Worm (Caenorhabditis elegans) whole organism, late embryonic: ENCODE results near the gene atln-2.
"Not testable (repeated sequence)": the region's sequence is repeated elsewhere in the genome, so short reads cannot be mapped to it uniquely, and the experiment has no call there.

Source experiments
- C38D4.7 ChIP-seq: fragments of 200-800 bp; sonication (Bioruptor generic); optimal IDR thresholded peaks from 2 replicates; lab custom pipeline; 2018; ENCODE audit warnings: mild to moderate bottlenecking, missing genetic modification characterization, moderate library complexity, missing compliant biosample characterization
- F13H6.1 ChIP-seq: sonication (generic microtip); optimal IDR thresholded peaks from 2 replicates; lab custom pipeline; 2016; ENCODE audit warnings: missing genetic modification characterization, missing compliant biosample characterization
- ceh-18 ChIP-seq: sonication (generic microtip); optimal IDR thresholded peaks from 2 replicates; lab custom pipeline; 2016; ENCODE audit warnings: missing genetic modification characterization, missing compliant biosample characterization
- ceh-19 ChIP-seq: fragments of 200-800 bp; sonication (Bioruptor generic); optimal IDR thresholded peaks from 2 replicates; lab custom pipeline; 2018; ENCODE audit warnings: mild to moderate bottlenecking, missing genetic modification characterization, missing compliant biosample characterization
- ceh-2 ChIP-seq: sonication (generic microtip); optimal IDR thresholded peaks from 2 replicates; lab custom pipeline; 2016; ENCODE audit warnings: missing genotype, missing genetic modification characterization, missing compliant biosample characterization
- ceh-22 ChIP-seq: sonication (generic microtip); optimal IDR thresholded peaks from 2 replicates; lab custom pipeline; 2017; ENCODE audit warnings: missing biosample characterization, missing genetic modification characterization
- ceh-24 ChIP-seq: sonication (generic microtip); optimal IDR thresholded peaks from 2 replicates; lab custom pipeline; 2016; ENCODE audit warnings: mild to moderate bottlenecking, missing genetic modification characterization, missing compliant biosample characterization
- ceh-45 ChIP-seq: fragments of 200-800 bp; sonication (Bioruptor generic); IDR thresholded peaks from 2 replicates; pipeline ENCODE4 v1.3.6; 2022; ENCODE audit warnings: missing genetic modification reagents, missing genetic modification characterization, missing compliant biosample characterization
- che-1 ChIP-seq: sonication (generic microtip); optimal IDR thresholded peaks from 2 replicates; lab custom pipeline; 2016; ENCODE audit warnings: mild to moderate bottlenecking, missing genetic modification characterization, missing compliant biosample characterization
- elt-2 ChIP-seq: sonication (generic microtip); optimal IDR thresholded peaks from 2 replicates; lab custom pipeline; 2016; ENCODE audit warnings: missing genetic modification reagents, missing genetic modification characterization, missing compliant biosample characterization
- ets-4 ChIP-seq: sonication (generic microtip); optimal IDR thresholded peaks from 2 replicates; lab custom pipeline; 2016; ENCODE audit warnings: missing genetic modification characterization, missing compliant biosample characterization
- eyg-1 ChIP-seq: sonication (generic microtip); optimal IDR thresholded peaks from 2 replicates; lab custom pipeline; 2016; ENCODE audit warnings: missing genotype, missing genetic modification characterization, missing compliant biosample characterization
- fax-1 ChIP-seq: sonication (generic microtip); optimal IDR thresholded peaks from 2 replicates; lab custom pipeline; 2016; ENCODE audit warnings: missing genotype, missing genetic modification characterization, missing compliant biosample characterization
- fkh-10 ChIP-seq: fragments of 150-350 bp; optimal IDR thresholded peaks from 2 replicates; lab custom pipeline; 2014; ENCODE audit warnings: missing biosample characterization, missing genetic modification reagents, missing genetic modification characterization
- hlh-15 ChIP-seq: sonication (generic microtip); optimal IDR thresholded peaks from 2 replicates; lab custom pipeline; 2016; ENCODE audit warnings: missing genetic modification characterization, missing compliant biosample characterization
- hlh-6 ChIP-seq: sonication (generic microtip); optimal IDR thresholded peaks from 2 replicates; lab custom pipeline; 2016; ENCODE audit warnings: missing genotype, missing genetic modification characterization, missing compliant biosample characterization
- lim-6 ChIP-seq: sonication (generic microtip); optimal IDR thresholded peaks from 2 replicates; lab custom pipeline; 2016; ENCODE audit warnings: missing genetic modification characterization, missing compliant biosample characterization
- lin-11 ChIP-seq: fragments of 200-800 bp; sonication (Bioruptor generic); optimal IDR thresholded peaks from 2 replicates; lab custom pipeline; 2018; ENCODE audit warnings: mild to moderate bottlenecking, missing genetic modification characterization, missing compliant biosample characterization
- mec-3 ChIP-seq: sonication (generic microtip); optimal IDR thresholded peaks from 2 replicates; lab custom pipeline; 2016; ENCODE audit warnings: borderline replicate concordance, missing genetic modification characterization, missing compliant biosample characterization
- nfya-1 ChIP-seq: sonication (generic microtip); optimal IDR thresholded peaks from 2 replicates; lab custom pipeline; 2017; ENCODE audit warnings: missing genetic modification characterization, mild to moderate bottlenecking, missing compliant biosample characterization, antibody characterized with exemption, moderate library complexity
- nhr-11 ChIP-seq: fragments of 150-350 bp; optimal IDR thresholded peaks from 2 replicates; lab custom pipeline; 2014; ENCODE audit warnings: missing biosample characterization, missing genetic modification characterization
- nhr-232 ChIP-seq: sonication (generic microtip); optimal IDR thresholded peaks from 2 replicates; lab custom pipeline; 2016; ENCODE audit warnings: missing genetic modification characterization, missing compliant biosample characterization
- pag-3 ChIP-seq: sonication (generic microtip); optimal IDR thresholded peaks from 2 replicates; lab custom pipeline; 2016; ENCODE audit warnings: missing compliant biosample characterization, missing genetic modification characterization, borderline replicate concordance
- pat-9 ChIP-seq: fragments of 200-800 bp; sonication (Bioruptor generic); optimal IDR thresholded peaks from 2 replicates; lab custom pipeline; 2018; ENCODE audit warnings: mild to moderate bottlenecking, missing genetic modification characterization, moderate library complexity, missing compliant biosample characterization
- pax-1 ChIP-seq: fragments of 150-350 bp; optimal IDR thresholded peaks from 2 replicates; lab custom pipeline; 2014; ENCODE audit warnings: missing biosample characterization, missing genetic modification characterization
- pha-2 ChIP-seq: sonication (generic microtip); optimal IDR thresholded peaks from 2 replicates; lab custom pipeline; 2017; ENCODE audit warnings: mild to moderate bottlenecking, missing genetic modification characterization, missing compliant biosample characterization
- pha-4 ChIP-seq: fragments of 150-350 bp; optimal IDR thresholded peaks from 2 replicates; lab custom pipeline; 2018; ENCODE audit warnings: missing biosample characterization, missing genetic modification reagents, missing genetic modification characterization
- rnt-1 ChIP-seq: sonication (generic microtip); optimal IDR thresholded peaks from 2 replicates; lab custom pipeline; 2016; ENCODE audit warnings: missing genetic modification characterization, missing compliant biosample characterization
- syd-9 ChIP-seq: sonication (generic microtip); optimal IDR thresholded peaks from 2 replicates; lab custom pipeline; 2016; ENCODE audit warnings: mild to moderate bottlenecking, missing genetic modification characterization, moderate library complexity, missing compliant biosample characterization
- tbx-7 ChIP-seq: sonication (generic microtip); optimal IDR thresholded peaks from 2 replicates; lab custom pipeline; 2016; ENCODE audit warnings: missing genotype, missing genetic modification characterization, missing compliant biosample characterization
- ttx-3 ChIP-seq: sonication (generic microtip); optimal IDR thresholded peaks from 2 replicates; lab custom pipeline; 2016; ENCODE audit warnings: missing genetic modification reagents, missing genetic modification characterization, missing compliant biosample characterization
- unc-55 ChIP-seq: sonication (generic microtip); optimal IDR thresholded peaks from 2 replicates; lab custom pipeline; 2017; ENCODE audit warnings: missing biosample characterization, missing genetic modification reagents, missing genetic modification characterization
- unc-86 ChIP-seq: sonication (generic microtip); optimal IDR thresholded peaks from 2 replicates; lab custom pipeline; 2016; ENCODE audit warnings: missing genetic modification characterization, missing compliant biosample characterization

Gene atln-2

ce11 chrIV:14981311-14981710 is at the start of gene atln-2:
atln-2 (plus strand) TSS chrIV:14981611.
- TF ChIP-seq pax-1 (no peak), ets-4 (tag; lab: Kevin White, UChicago) (no peak), mec-3 (tag; lab: Kevin White, UChicago) (no peak)

ce11 chrIV:14932640-14933039 is 48.8 kb upstream of the atln-2 start, which contains the start of gene Y57G11C.1131:
Y57G11C.1131 (plus strand) TSS chrIV:14932972.
- TF ChIP-seq ceh-19, result no peak
- no peak for TF ChIP-seq rnt-1 (tag; lab: Kevin White, UChicago)
- no peak for TF ChIP-seq pha-4 (tag; lab: Kevin White, UChicago)
- no peak for TF ChIP-seq ceh-18 (tag; lab: Kevin White, UChicago)
- peak; percentile 28 for TF ChIP-seq elt-2 (tag; lab: Kevin White, UChicago)
- TF ChIP-seq hlh-15 (tag; lab: Kevin White, UChicago), result no peak
- no peak for TF ChIP-seq nhr-232 (tag; lab: Kevin White, UChicago)
- TF ChIP-seq ceh-22, result no peak

DNA sequence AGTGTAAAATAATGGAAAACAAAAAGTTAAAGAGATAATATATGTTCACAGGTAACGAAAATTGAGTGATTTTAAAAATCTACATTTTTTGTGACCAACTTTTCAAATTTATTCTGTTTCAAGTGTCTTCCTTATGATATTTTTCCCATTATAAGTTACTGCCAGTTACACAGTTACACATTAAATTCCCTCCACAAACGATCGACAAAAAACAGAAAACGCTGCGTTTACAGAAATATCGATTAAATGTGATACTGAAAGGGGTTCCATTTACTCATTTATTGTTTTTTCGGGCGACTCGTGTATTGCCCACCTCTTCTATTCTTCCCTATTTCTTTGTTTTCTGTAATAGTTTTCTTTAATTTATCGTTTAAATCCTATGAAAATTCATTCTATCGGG is 44.4 kb upstream of the atln-2 start, which contains the start of gene Y57G11C.1144:
Y57G11C.1144 (plus strand) TSS at position 301 of the 400 bp plus-strand sequence.
- TF ChIP-seq tbx-7 (tag; lab: Kevin White, UChicago) (no peak), nfya-1 (tag; lab: Kevin White, UChicago) (no peak), F13H6.1 (tag; lab: Kevin White, UChicago) (no peak), lim-6 (no peak)

DNA sequence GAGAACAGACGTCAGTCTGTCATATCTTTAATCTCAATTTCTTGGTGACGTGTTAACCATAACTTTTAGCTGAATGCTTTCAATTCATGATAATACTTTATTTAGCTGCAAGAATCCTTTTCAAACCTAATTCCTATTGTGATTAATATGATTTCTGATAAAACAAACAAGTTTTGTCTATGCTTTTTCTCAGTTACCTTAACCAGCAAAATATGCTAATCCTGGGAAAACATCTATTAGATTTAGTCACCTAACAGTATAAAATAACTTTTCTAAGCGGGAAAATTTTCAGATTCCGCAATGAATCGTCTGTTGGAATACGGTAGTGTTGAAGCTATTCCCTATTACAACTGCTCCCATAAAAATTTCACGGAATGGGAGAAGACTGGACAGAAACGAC is 42.8 kb upstream of the atln-2 start, which contains the start of gene Y57G11C.30:
Y57G11C.30 (plus strand) TSS at position 301 of the 400 bp plus-strand sequence.
- TF ChIP-seq syd-9 (tag; lab: Kevin White, UChicago); ceh-24; nhr-11 (tag; lab: Kevin White, UChicago): not testable (repeated sequence)

DNA sequence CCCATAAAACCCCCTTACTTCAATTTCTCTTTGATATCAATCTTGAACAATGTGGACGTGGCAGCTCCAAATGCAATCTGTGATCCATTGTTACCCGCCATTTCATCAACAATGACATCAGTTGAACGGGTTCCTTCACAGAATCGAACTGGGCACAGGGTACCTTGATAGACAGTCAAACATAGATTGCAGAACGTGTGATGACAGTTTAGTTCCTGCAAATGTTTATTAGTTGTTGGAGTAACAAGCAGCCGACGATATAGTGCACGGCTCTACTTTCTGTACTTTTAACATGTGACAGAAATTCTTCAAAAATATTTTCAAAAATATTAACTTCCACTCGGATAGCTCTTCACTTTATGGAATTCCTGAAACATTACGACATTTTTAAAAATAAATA is 37.2 kb upstream of the atln-2 start, which contains the start of gene Y57G11C.48:
Y57G11C.48 (minus strand) TSS at position 101 of the 400 bp plus-strand sequence.
- TF ChIP-seq lin-11 (tag; lab: Kevin White, UChicago) (no peak), ceh-24 (no peak), unc-55 (GFP tag; lab: Kevin White, UChicago) (no peak), ceh-18 (tag; lab: Kevin White, UChicago) (no peak), fax-1 (tag; lab: Kevin White, UChicago) (no peak), hlh-6 (tag; lab: Kevin White, UChicago) (no peak), pha-4 (tag; lab: Kevin White, UChicago) (no peak), pat-9 (tag; lab: Kevin White, UChicago) (no peak), tbx-7 (tag; lab: Kevin White, UChicago) (no peak), ceh-2 (no peak), hlh-15 (tag; lab: Kevin White, UChicago) (no peak), fkh-10 (GFP tag; lab: Kevin White, UChicago) (no peak), eyg-1 (tag; lab: Kevin White, UChicago) (no peak), nfya-1 (tag; lab: Kevin White, UChicago) (no peak), pha-2 (tag; lab: Kevin White, UChicago) (no peak), rnt-1 (tag; lab: Kevin White, UChicago) (no peak), unc-86 (tag; lab: Kevin White, UChicago) (no peak), ttx-3 (tag; lab: Kevin White, UChicago) (no peak), F13H6.1 (tag; lab: Kevin White, UChicago) (no peak)

DNA sequence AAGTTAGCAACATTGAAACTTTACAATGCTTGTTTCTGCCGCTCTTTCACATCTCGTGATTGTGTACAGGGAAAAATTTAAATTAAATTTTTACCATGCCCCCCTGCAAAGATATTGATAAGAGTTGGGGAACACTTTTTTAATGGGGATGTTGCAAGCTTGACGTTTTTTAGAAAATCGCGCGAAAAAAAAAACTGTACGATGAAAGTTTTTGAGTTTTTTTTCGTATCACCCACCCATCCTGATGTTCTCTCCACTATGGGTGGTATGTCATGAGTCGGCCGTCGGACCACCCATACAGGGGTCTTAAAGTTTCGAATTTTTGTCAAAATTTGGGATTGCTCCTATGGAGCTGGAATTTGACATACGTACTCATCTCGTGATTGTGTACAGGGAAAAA is 32.4 kb upstream of the atln-2 start:
- TF ChIP-seq rnt-1 (tag; lab: Kevin White, UChicago), result no peak
- no peak for TF ChIP-seq unc-86 (tag; lab: Kevin White, UChicago)
- no peak for TF ChIP-seq nhr-11 (tag; lab: Kevin White, UChicago)
- TF ChIP-seq lim-6, result no peak
- TF ChIP-seq ceh-18 (tag; lab: Kevin White, UChicago), result no peak
- no peak for TF ChIP-seq ceh-45 (GFP tag; lab: Robert Waterston, UW)
- TF ChIP-seq mec-3 (tag; lab: Kevin White, UChicago), result no peak
- no peak for TF ChIP-seq pag-3 (tag; lab: Kevin White, UChicago)
- TF ChIP-seq che-1 (tag; lab: Kevin White, UChicago), result no peak
- TF ChIP-seq fkh-10 (GFP tag; lab: Kevin White, UChicago), result no peak
- no peak for TF ChIP-seq C38D4.7 (GFP tag; lab: Kevin White, UChicago)
